Fruit fly (Drosophila melanogaster): ENCODE data around the gene Ir7d.

dm6 chrX:7923063-7923462, 44.4 kb upstream of the Ir7d start:
- TF ChIP-seq Max (GFP tag; optimal IDR thresholded peaks at IDR 0.05) (no peak), Asciz (GFP tag; optimal IDR thresholded peaks at IDR 0.05) (no peak), E2f1 (GFP tag; IDR thresholded peaks at IDR 0.05) (no peak), CG11504 (tag; optimal IDR thresholded peaks at IDR 0.05) (no peak), CG6175 (GFP tag; IDR thresholded peaks at IDR 0.05) (no peak)
